Fruit fly (Drosophila melanogaster): ENCODE results near the gene Taf6.

- TF ChIP-seq usp (GFP tag; optimal IDR thresholded peaks at IDR 0.05) (no peak), EcR (GFP tag; optimal IDR thresholded peaks at IDR 0.05) (no peak), Dll (optimal IDR thresholded peaks at IDR 0.05) (no peak), CG8478 (optimal IDR thresholded peaks at IDR 0.05) (no peak)
Measured at dm6 chr3L:19646292-19646691, 47.4 kb downstream of the Taf6 start.
